Fruit fly (Drosophila melanogaster): Measurements from ENCODE around the gene ko.

The ko gene

dm6 chr3L:21026025-21026916 is 104.7 kb downstream of the ko start (continued):
- TF ChIP-seq hth (optimal IDR thresholded peaks at IDR 0.05) (no peak), yki (optimal IDR thresholded peaks at IDR 0.05) (peak; percentile 96), crp (GFP tag; optimal IDR thresholded peaks at IDR 0.05) (no peak), CG15073 (GFP tag; optimal IDR thresholded peaks at IDR 0.05) (no peak), CG16815 (GFP tag; optimal IDR thresholded peaks at IDR 0.05) (no peak), D (optimal IDR thresholded peaks at IDR 0.05) (no peak), D (GFP tag; optimal IDR thresholded peaks at IDR 0.05) (peak; percentile 1), Sin3A (optimal IDR thresholded peaks at IDR 0.05) (no peak), bcd (GFP tag; optimal IDR thresholded peaks at IDR 0.05) (no peak), CG1792 (GFP tag; optimal IDR thresholded peaks at IDR 0.05) (no peak), nau (GFP tag; optimal IDR thresholded peaks at IDR 0.05) (no peak), scrt (GFP tag; optimal IDR thresholded peaks at IDR 0.05) (peak; percentile 13), CG31224 (GFP tag; IDR thresholded peaks at IDR 0.05) (no peak), zen2 (GFP tag; IDR thresholded peaks at IDR 0.05; ENCODE audit: partially characterized antibody) (peak; percentile 60; the same call in 2 of the 3 replicates), Sox102F (GFP tag; optimal IDR thresholded peaks at IDR 0.05) (peak; percentile 6), CG10267 (tag; optimal IDR thresholded peaks at IDR 0.05) (peak; percentile 82), crc (GFP tag; optimal IDR thresholded peaks at IDR 0.05) (no peak), CG12155 (GFP tag; optimal IDR thresholded peaks at IDR 0.05) (peak; percentile 98), Scr (GFP tag; IDR thresholded peaks at IDR 0.05; ENCODE audit: partially characterized antibody) (peak; percentile 46), hb (GFP tag; IDR thresholded peaks at IDR 0.05; ENCODE audit: partially characterized antibody) (no peak), zf30C (GFP tag; optimal IDR thresholded peaks at IDR 0.05) (peak; percentile 35), kay (GFP tag; optimal IDR thresholded peaks at IDR 0.05) (no peak), CG11504 (tag; optimal IDR thresholded peaks at IDR 0.05) (peak; percentile 4), sna (GFP tag; IDR thresholded peaks at IDR 0.05; ENCODE audit: partially characterized antibody) (0 out of 2 replicates have a peak, but pooled peaks have one; percentile 18), CG17829 (tag; optimal IDR thresholded peaks at IDR 0.05) (no peak), pita (GFP tag; optimal IDR thresholded peaks at IDR 0.05) (no peak), CoRest (tag; optimal IDR thresholded peaks at IDR 0.05) (peak; percentile 24), CG18599 (GFP tag; optimal IDR thresholded peaks at IDR 0.05) (peak; percentile 47), Hey (tag; optimal IDR thresholded peaks at IDR 0.05) (no peak), CG32532 (GFP tag; IDR thresholded peaks at IDR 0.05) (peak; percentile 53; the same call in 1 of the 2 replicates), CG4730 (GFP tag; IDR thresholded peaks at IDR 0.05) (no peak), nerfin-1 (tag; optimal IDR thresholded peaks at IDR 0.05) (peak; percentile 57), dmrt11E (tag; optimal IDR thresholded peaks at IDR 0.05) (no peak), mirr (GFP tag; optimal IDR thresholded peaks at IDR 0.05) (no peak), her (GFP tag; optimal IDR thresholded peaks at IDR 0.05) (peak; percentile 40), ci (GFP tag; IDR thresholded peaks at IDR 0.05) (peak; percentile 62; the same call in 1 of the 3 replicates), lov (optimal IDR thresholded peaks at IDR 0.05) (peak; percentile 78), lov (GFP tag; IDR thresholded peaks at IDR 0.05) (0 out of 3 replicates have a peak, but pooled peaks have one; percentile 28), fru (optimal IDR thresholded peaks at IDR 0.05) (peak; percentile 36), Sry-δ (GFP tag; optimal IDR thresholded peaks at IDR 0.05) (peak; percentile 2), CG3281 (GFP tag; optimal IDR thresholded peaks at IDR 0.05) (peak; percentile 45), CG6765 (GFP tag; optimal IDR thresholded peaks at IDR 0.05) (no peak), CG30403 (GFP tag; optimal IDR thresholded peaks at IDR 0.05) (peak; percentile 5), prd (optimal IDR thresholded peaks at IDR 0.05) (no peak), prd (GFP tag; IDR thresholded peaks at IDR 0.05) (no peak), CG4404 (GFP tag; IDR thresholded peaks at IDR 0.05) (no peak), CG16779 (GFP tag; IDR thresholded peaks at IDR 0.05) (no peak), otp (GFP tag; IDR thresholded peaks at IDR 0.05) (peak; percentile 35; the same call in 1 of the 3 replicates), sisA (GFP tag; IDR thresholded peaks at IDR 0.05) (no peak), Dbx (GFP tag; IDR thresholded peaks at IDR 0.05) (peak; percentile 26; the same call in 1 of the 3 replicates)
